Fruit fly (Drosophila melanogaster): ENCODE measurements around the gene CG4325.

The CG4325 gene

DNA sequence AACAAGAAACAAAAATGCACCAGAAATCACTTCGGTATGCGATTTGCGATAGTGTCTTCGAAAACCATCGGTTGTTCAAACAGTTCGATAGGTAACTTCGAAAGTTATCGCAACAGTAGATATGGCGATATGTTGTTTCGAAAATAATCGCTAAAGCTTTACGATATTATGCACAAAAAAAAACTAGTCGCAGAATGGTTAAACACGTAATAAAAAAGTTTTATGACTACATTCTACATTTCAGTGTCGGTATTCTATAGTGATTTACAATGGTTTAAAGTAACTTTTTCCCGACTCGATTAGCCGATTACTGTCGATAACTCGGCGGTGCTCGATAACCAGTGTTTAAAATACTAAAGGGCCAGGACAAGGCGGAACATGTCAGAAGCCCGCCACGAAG lies 21.5 kb upstream of the CG4325 start, which contains the start of gene CG4281 (continued):
- TF ChIP-seq Kr (GFP tag; optimal IDR thresholded peaks at IDR 0.05) = no peak
- no peak for TF ChIP-seq H15 (GFP tag; IDR thresholded peaks at IDR 0.05)
- no peak for TF ChIP-seq Side (GFP tag; optimal IDR thresholded peaks at IDR 0.05)
- TF ChIP-seq Asciz (GFP tag; optimal IDR thresholded peaks at IDR 0.05) = no peak
- TF ChIP-seq Atf6 (GFP tag; IDR thresholded peaks at IDR 0.05) = no peak
- TF ChIP-seq Dip2 (GFP tag; IDR thresholded peaks at IDR 0.05) = no peak
- no peak for TF ChIP-seq NfI (GFP tag; optimal IDR thresholded peaks at IDR 0.05)
- no peak for TF ChIP-seq grau (tag; optimal IDR thresholded peaks at IDR 0.05)
- no peak for TF ChIP-seq CG9437 (GFP tag; optimal IDR thresholded peaks at IDR 0.05)
- TF ChIP-seq Blimp-1 (GFP tag; optimal IDR thresholded peaks at IDR 0.05) = no peak
- no peak for TF ChIP-seq salm (tag; optimal IDR thresholded peaks at IDR 0.05)
- no peak for TF ChIP-seq CG12942 (GFP tag; optimal IDR thresholded peaks at IDR 0.05)
- no peak for TF ChIP-seq tgo (GFP tag; IDR thresholded peaks at IDR 0.05)
- no peak for TF ChIP-seq CG13775 (GFP tag; optimal IDR thresholded peaks at IDR 0.05)
- no peak for TF ChIP-seq CG17612 (GFP tag; IDR thresholded peaks at IDR 0.05)
- TF ChIP-seq ems (GFP tag; optimal IDR thresholded peaks at IDR 0.05) = no peak
- TF ChIP-seq D19A (tag; optimal IDR thresholded peaks at IDR 0.05) = no peak
- no peak for TF ChIP-seq aop (GFP tag; IDR thresholded peaks at IDR 0.05)
- peak; percentile 95 for TF ChIP-seq Doc3 (GFP tag; IDR thresholded peaks at IDR 0.05; ENCODE audit: partially characterized antibody)
- TF ChIP-seq her (GFP tag; optimal IDR thresholded peaks at IDR 0.05) = no peak
- no peak for TF ChIP-seq dimm (GFP tag; IDR thresholded peaks at IDR 0.05)
- no peak for TF ChIP-seq Aef1 (GFP tag; IDR thresholded peaks at IDR 0.05)

DNA sequence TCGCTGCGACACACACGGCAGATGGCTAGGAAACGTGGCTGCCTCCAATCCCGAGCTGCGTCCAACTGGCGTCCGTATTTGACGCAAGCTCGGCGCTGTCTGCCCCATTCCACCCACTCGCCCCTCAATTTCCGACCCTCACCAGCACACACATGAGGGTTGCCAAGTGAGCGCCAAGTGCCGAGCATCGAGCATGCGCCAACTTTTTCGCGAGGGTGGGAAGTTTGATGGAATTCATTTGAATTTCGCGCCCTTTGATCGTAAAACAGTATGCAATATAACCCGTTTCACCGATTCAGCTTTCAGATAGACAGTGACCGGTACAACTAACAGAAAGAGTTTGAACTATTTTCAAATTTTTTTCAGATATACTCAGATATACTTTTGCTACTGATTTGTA lies 18.2 kb upstream of the CG4325 start, which contains the start of gene Sik2:
Gene Sik2, minus strand, starts transcription at position 67 of the 400 bp plus-strand sequence.
- TF ChIP-seq Sin3A (optimal IDR thresholded peaks at IDR 0.05) (no peak), tin (GFP tag; optimal IDR thresholded peaks at IDR 0.05) (no peak), CG31441 (GFP tag; IDR thresholded peaks at IDR 0.05) (no peak), tna (GFP tag; IDR thresholded peaks at IDR 0.05; ENCODE audit: partially characterized antibody) (no peak), CG5245 (GFP tag; optimal IDR thresholded peaks at IDR 0.05) (no peak), ATbp (GFP tag; optimal IDR thresholded peaks at IDR 0.05) (no peak), Deaf1 (tag; optimal IDR thresholded peaks at IDR 0.05) (peak; percentile 18), Dad (GFP tag; optimal IDR thresholded peaks at IDR 0.05) (no peak), ham (GFP tag; IDR thresholded peaks at IDR 0.05) (no peak), mirr (GFP tag; optimal IDR thresholded peaks at IDR 0.05) (no peak), sr (GFP tag; IDR thresholded peaks at IDR 0.05) (0 out of 3 replicates have a peak, but pooled peaks have one; percentile 19), CG14710 (tag; optimal IDR thresholded peaks at IDR 0.05) (no peak), CG7745 (tag; optimal IDR thresholded peaks at IDR 0.05) (no peak), CG12299 (tag; optimal IDR thresholded peaks at IDR 0.05) (no peak), CG16779 (GFP tag; IDR thresholded peaks at IDR 0.05) (no peak), emc (GFP tag; optimal IDR thresholded peaks at IDR 0.05) (no peak), CG12071 (GFP tag; optimal IDR thresholded peaks at IDR 0.05) (no peak), crc (GFP tag; optimal IDR thresholded peaks at IDR 0.05) (no peak), CG34422 (GFP tag; IDR thresholded peaks at IDR 0.05) (no peak), Atf-2 (GFP tag; optimal IDR thresholded peaks at IDR 0.05) (no peak), Drgx (GFP tag; IDR thresholded peaks at IDR 0.05) (no peak), CG18011 (GFP tag; optimal IDR thresholded peaks at IDR 0.05) (no peak), CG4328 (GFP tag; optimal IDR thresholded peaks at IDR 0.05) (no peak), CG32532 (GFP tag; IDR thresholded peaks at IDR 0.05) (peak; percentile 17; the same call in 1 of the 2 replicates), HLH54F (GFP tag; optimal IDR thresholded peaks at IDR 0.05) (no peak), CG3838 (GFP tag; optimal IDR thresholded peaks at IDR 0.05) (no peak), HHEX (GFP tag; optimal IDR thresholded peaks at IDR 0.05) (no peak), toy (GFP tag; IDR thresholded peaks at IDR 0.05) (no peak), Pdp1 (GFP tag; optimal IDR thresholded peaks at IDR 0.05) (no peak), trh (GFP tag; optimal IDR thresholded peaks at IDR 0.05) (no peak), CG6854 (GFP tag; optimal IDR thresholded peaks at IDR 0.05) (no peak)
